Worm (Caenorhabditis elegans) whole organism, early embryonic: ENCODE results near the gene Y57G11C.43.

Experiments
- B0310.2 ChIP-seq: sonication (generic microtip); optimal IDR thresholded peaks from 2 replicates; lab custom pipeline; 2016; ENCODE audit warnings: mild to moderate bottlenecking, missing genetic modification characterization, missing compliant biosample characterization
- F13C5.2 ChIP-seq: sonication (generic microtip); optimal IDR thresholded peaks from 2 replicates; lab custom pipeline; 2017; ENCODE audit warnings: mild to moderate bottlenecking, missing genetic modification characterization, inconsistent platforms, missing compliant biosample characterization
- aly-1 ChIP-seq: sonication (generic microtip); optimal IDR thresholded peaks from 2 replicates; lab custom pipeline; 2016; ENCODE audit warnings: missing genetic modification characterization, missing compliant biosample characterization
- ama-1 ChIP-seq: fragments of 150-350 bp; optimal IDR thresholded peaks from 2 replicates; lab custom pipeline; 2014
- ceh-13 ChIP-seq: fragments of 200-800 bp; sonication (Bioruptor generic); optimal IDR thresholded peaks from 2 replicates; lab custom pipeline; 2018; ENCODE audit warnings: mild to moderate bottlenecking, missing genetic modification characterization, missing compliant biosample characterization
- ceh-36 ChIP-seq: sonication (generic microtip); optimal IDR thresholded peaks from 2 replicates; lab custom pipeline; 2016; ENCODE audit warnings: missing genetic modification characterization, inconsistent platforms, missing compliant biosample characterization
- flt-1 ChIP-seq: fragments of 200-800 bp; sonication (Bioruptor generic); IDR thresholded peaks from 2 replicates; pipeline ENCODE4 v1.3.6; 2022; ENCODE audit warnings: missing genetic modification characterization, missing compliant biosample characterization
- hmbx-1 ChIP-seq: sonication (generic microtip); optimal IDR thresholded peaks from 2 replicates; lab custom pipeline; 2016; ENCODE audit warnings: mild to moderate bottlenecking, missing genetic modification characterization, missing compliant biosample characterization
- pes-1 ChIP-seq: fragments of 200-800 bp; sonication (Bioruptor generic); IDR thresholded peaks from 2 replicates; pipeline ENCODE4 v1.3.6; 2022; ENCODE audit warnings: missing genetic modification reagents, missing genetic modification characterization, missing compliant biosample characterization
- scrt-1 ChIP-seq: fragments of 200-800 bp; sonication (Bioruptor generic); IDR thresholded peaks from 2 replicates; pipeline ENCODE4 v1.3.6; 2022; ENCODE audit warnings: missing genetic modification characterization, missing compliant biosample characterization
- sea-1 ChIP-seq: fragments of 200-800 bp; sonication (Bioruptor generic); conservative IDR thresholded peaks from 2 replicates; pipeline ENCODE4 v1.3.6; 2022; ENCODE audit warnings: missing genetic modification characterization, missing compliant biosample characterization
- tbx-11 ChIP-seq: fragments of 200-800 bp; sonication (Bioruptor generic); IDR thresholded peaks from 2 replicates; pipeline ENCODE4 v1.3.6; 2022; ENCODE audit warnings: missing genetic modification characterization, missing compliant biosample characterization
- tbx-37 ChIP-seq: fragments of 200-800 bp; sonication (Bioruptor generic); conservative IDR thresholded peaks from 2 replicates; pipeline ENCODE4 v1.3.6; 2022; ENCODE audit warnings: missing genetic modification reagents, missing genetic modification characterization, missing compliant biosample characterization
- tra-4 ChIP-seq: sonication (generic microtip); optimal IDR thresholded peaks from 2 replicates; lab custom pipeline; 2017; ENCODE audit warnings: missing genetic modification characterization, missing compliant biosample characterization

DNA sequence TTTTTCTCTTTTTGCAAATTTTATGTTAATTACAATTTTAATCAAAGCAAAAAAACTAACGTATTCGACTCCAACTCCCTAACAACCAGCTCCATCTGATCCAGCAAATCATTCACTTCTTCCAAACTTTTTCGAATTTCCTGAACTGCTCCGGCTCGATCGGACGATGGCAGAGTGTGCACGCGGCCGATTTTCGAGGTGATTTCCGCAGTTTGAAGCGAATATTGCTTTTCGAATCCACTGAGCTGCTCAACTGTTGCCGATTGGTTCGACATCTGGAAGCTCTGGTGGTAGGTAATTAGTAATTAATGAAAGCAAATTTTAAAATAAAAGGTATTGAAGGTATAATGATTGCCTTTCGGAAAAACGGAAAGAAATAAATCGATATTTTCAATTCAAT is 2.9 kb upstream of the Y57G11C.43 start, which contains the start of gene vti-1:
- TF ChIP-seq scrt-1 (GFP tag; lab: Robert Waterston, UW), result no peak
- TF ChIP-seq flt-1, result no peak
- TF ChIP-seq ama-1 (lab: Kevin White, UChicago), result no peak
- no peak for TF ChIP-seq hmbx-1 (tag; lab: Kevin White, UChicago)
- no peak for TF ChIP-seq F13C5.2 (tag; lab: Kevin White, UChicago)
- TF ChIP-seq tbx-11, result no peak
- no peak for TF ChIP-seq tbx-37 (GFP tag; lab: Robert Waterston, UW)
- TF ChIP-seq ceh-36 (tag; lab: Kevin White, UChicago), result no peak
- no peak for TF ChIP-seq sea-1 (GFP tag; lab: Robert Waterston, UW)
- no peak for TF ChIP-seq B0310.2 (tag; lab: Kevin White, UChicago)
- no peak for TF ChIP-seq ceh-13 (GFP tag; lab: Kevin White, UChicago)
- no peak for TF ChIP-seq aly-1 (tag; lab: Kevin White, UChicago)
- TF ChIP-seq pes-1 (GFP tag; lab: Robert Waterston, UW), result no peak
- no peak for TF ChIP-seq tra-4
